Worm (Caenorhabditis elegans) whole organism, young adult: ENCODE data around the gene H17B01.5.
"Not testable (repeated sequence)": the region's sequence is repeated elsewhere in the genome, so short reads cannot be mapped to it uniquely, and the experiment has no call there.

Source experiments
- B0019.2 ChIP-seq: fragments of 200-800 bp; sonication (Bioruptor generic); conservative IDR thresholded peaks from 2 replicates; pipeline ENCODE4 v1.3.6; 2022; ENCODE audit warnings: missing genetic modification reagents, missing genetic modification characterization, missing compliant biosample characterization
- C17E4.6 ChIP-seq: fragments of 200-800 bp; sonication (Bioruptor generic); IDR thresholded peaks from 2 replicates; pipeline ENCODE4 v1.3.6; 2022; ENCODE audit warnings: missing genetic modification reagents, missing genetic modification characterization, missing compliant biosample characterization
- D2030.7 ChIP-seq: fragments of 200-800 bp; sonication (Bioruptor generic); IDR thresholded peaks from 2 replicates; pipeline ENCODE4 v1.3.6; 2022; ENCODE audit warnings: missing genetic modification reagents, missing genetic modification characterization, missing compliant biosample characterization
- F22D6.2 ChIP-seq: sonication (generic microtip); optimal IDR thresholded peaks from 2 replicates; lab custom pipeline; 2016; ENCODE audit warnings: mild to moderate bottlenecking, missing genetic modification characterization, missing compliant biosample characterization
- F33H1.4 ChIP-seq: fragments of 200-800 bp; sonication (Bioruptor generic); IDR thresholded peaks from 2 replicates; pipeline ENCODE4 v1.3.6; 2022; ENCODE audit warnings: missing genetic modification reagents, missing genetic modification characterization, missing compliant biosample characterization
- F57C9.4 ChIP-seq: sonication (generic microtip); optimal IDR thresholded peaks from 2 replicates; lab custom pipeline; 2017; ENCODE audit warnings: mild to moderate bottlenecking, missing genetic modification characterization, missing compliant biosample characterization
- T07F8.4 ChIP-seq: sonication (generic microtip); optimal IDR thresholded peaks from 2 replicates; lab custom pipeline; 2016; ENCODE audit warnings: mild to moderate bottlenecking, missing genetic modification characterization, moderate library complexity, missing compliant biosample characterization
- Y53F4B.3 ChIP-seq: fragments of 200-800 bp; sonication (Bioruptor generic); IDR thresholded peaks from 2 replicates; pipeline ENCODE4 v1.3.6; 2022; ENCODE audit warnings: missing genetic modification reagents, missing genetic modification characterization, missing compliant biosample characterization
- Y53G8AR.9 ChIP-seq: fragments of 200-800 bp; sonication (Bioruptor generic); conservative IDR thresholded peaks from 2 replicates; pipeline ENCODE4 v1.3.6; 2022; ENCODE audit warnings: missing genetic modification reagents, missing genetic modification characterization, missing compliant biosample characterization
- Y56A3A.18 ChIP-seq: fragments of 200-800 bp; sonication (Bioruptor generic); IDR thresholded peaks from 2 replicates; pipeline ENCODE4 v1.3.6; 2022; ENCODE audit warnings: missing genetic modification reagents, missing genetic modification characterization, missing compliant biosample characterization
- Y67H2A.10 ChIP-seq: fragments of 200-800 bp; sonication (Bioruptor generic); conservative IDR thresholded peaks from 2 replicates; pipeline ENCODE4 v1.3.6; 2022; ENCODE audit warnings: missing genetic modification reagents, missing genetic modification characterization, missing compliant biosample characterization
- aptf-2 ChIP-seq: fragments of 200-800 bp; sonication (Bioruptor generic); conservative IDR thresholded peaks from 2 replicates; pipeline ENCODE4 v1.3.6; 2022; ENCODE audit warnings: missing genetic modification reagents, missing genetic modification characterization, missing compliant biosample characterization
- attf-5 ChIP-seq: fragments of 200-800 bp; sonication (Bioruptor generic); optimal IDR thresholded peaks from 2 replicates; lab custom pipeline; 2018; ENCODE audit warnings: mild to moderate bottlenecking, missing genetic modification characterization, missing compliant biosample characterization
- attf-6 ChIP-seq: fragments of 200-800 bp; sonication (Bioruptor generic); IDR thresholded peaks from 2 replicates; pipeline ENCODE4 v1.3.6; 2022; ENCODE audit warnings: missing genetic modification reagents, missing genetic modification characterization, missing compliant biosample characterization
- bed-1 ChIP-seq: fragments of 200-800 bp; sonication (Bioruptor generic); IDR thresholded peaks from 2 replicates; pipeline ENCODE4 v1.3.6; 2022; ENCODE audit warnings: missing genetic modification reagents, missing genetic modification characterization, missing compliant biosample characterization
- bed-2 ChIP-seq: fragments of 200-800 bp; sonication (Bioruptor generic); IDR thresholded peaks from 2 replicates; pipeline ENCODE4 v1.3.6; 2022; ENCODE audit warnings: missing genetic modification reagents, missing genetic modification characterization, missing compliant biosample characterization
- cebp-1 ChIP-seq, 2 experiments: fragments of 200-800 bp in 1 of 2; sonication (Bioruptor generic) in 1 of 2; sonication (generic microtip) in 1 of 2; IDR thresholded peaks in 1 of 2; optimal IDR thresholded peaks in 1 of 2; 2 replicates each; pipeline versions ENCODE4 v1.3.6 to Lab custom; 2017 to 2022; ENCODE audit warnings: missing compliant biosample characterization in 2 of 2, missing genetic modification characterization in 2 of 2, mild to moderate bottlenecking in 1 of 2, missing genetic modification reagents in 1 of 2, moderate library complexity in 1 of 2
- ceh-27 ChIP-seq: fragments of 200-800 bp; sonication (Bioruptor generic); optimal IDR thresholded peaks from 2 replicates; lab custom pipeline; 2018; ENCODE audit warnings: mild to moderate bottlenecking, missing genetic modification characterization, moderate library complexity, missing compliant biosample characterization
- ceh-40 ChIP-seq: fragments of 200-800 bp; sonication (Bioruptor generic); IDR thresholded peaks from 2 replicates; pipeline ENCODE4 v1.3.6; 2022; ENCODE audit warnings: missing genetic modification characterization, missing compliant biosample characterization
- chd-7 ChIP-seq: sonication (generic microtip); optimal IDR thresholded peaks from 2 replicates; lab custom pipeline; 2016; ENCODE audit warnings: mild to moderate bottlenecking, missing genetic modification characterization, moderate library complexity, missing compliant biosample characterization
- die-1 ChIP-seq: sonication (generic microtip); optimal IDR thresholded peaks from 2 replicates; lab custom pipeline; 2016; ENCODE audit warnings: missing genotype, mild to moderate bottlenecking, missing genetic modification characterization, missing compliant biosample characterization
- dpff-1 ChIP-seq: sonication (generic microtip); optimal IDR thresholded peaks from 2 replicates; lab custom pipeline; 2017; ENCODE audit warnings: mild to moderate bottlenecking, missing genetic modification characterization, missing compliant biosample characterization
- egl-18 ChIP-seq: fragments of 200-800 bp; sonication (Bioruptor generic); IDR thresholded peaks from 2 replicates; pipeline ENCODE4 v1.3.6; 2022; ENCODE audit warnings: missing genetic modification reagents, missing genetic modification characterization, missing compliant biosample characterization
- egrh-3 ChIP-seq: fragments of 200-800 bp; sonication (Bioruptor generic); IDR thresholded peaks from 2 replicates; pipeline ENCODE4 v1.3.6; 2022; ENCODE audit warnings: missing genetic modification reagents, missing genetic modification characterization, missing compliant biosample characterization
- hmg-1.2 ChIP-seq: fragments of 200-800 bp; sonication (Bioruptor generic); IDR thresholded peaks from 2 replicates; pipeline ENCODE4 v1.3.6; 2022; ENCODE audit warnings: missing genetic modification reagents, missing genetic modification characterization, missing compliant biosample characterization
- hmg-20 ChIP-seq: fragments of 200-800 bp; sonication (Bioruptor generic); IDR thresholded peaks from 2 replicates; pipeline ENCODE4 v1.3.6; 2022; ENCODE audit warnings: missing genetic modification reagents, missing genetic modification characterization, missing compliant biosample characterization
- hsf-1 ChIP-seq: fragments of 200-800 bp; sonication (Bioruptor generic); IDR thresholded peaks from 2 replicates; pipeline ENCODE4 v1.3.6; 2022; ENCODE audit warnings: missing genetic modification reagents, missing genetic modification characterization, missing compliant biosample characterization
- let-526 ChIP-seq: fragments of 200-800 bp; sonication (Bioruptor generic); IDR thresholded peaks from 2 replicates; pipeline ENCODE4 v1.3.6; 2022; ENCODE audit warnings: missing genetic modification reagents, missing genetic modification characterization, missing compliant biosample characterization
- lin-26 ChIP-seq: fragments of 200-800 bp; sonication (Bioruptor generic); IDR thresholded peaks from 2 replicates; pipeline ENCODE4 v1.3.6; 2022; ENCODE audit warnings: missing genetic modification reagents, missing genetic modification characterization, missing compliant biosample characterization
- lin-35 ChIP-seq, 3 experiments: fragments of 150-350 bp in 2 of 3; sonication (generic microtip) in 1 of 3; optimal IDR thresholded peaks; 2 replicates each; lab custom pipeline; 2014 to 2018; ENCODE audit warnings: missing biosample characterization in 3 of 3, missing genetic modification characterization in 3 of 3, missing genetic modification reagents in 3 of 3
- lsy-27 ChIP-seq: sonication (generic microtip); optimal IDR thresholded peaks from 2 replicates; lab custom pipeline; 2017; ENCODE audit warnings: missing genetic modification characterization, mild to moderate bottlenecking, missing compliant biosample characterization, antibody characterized with exemption, missing genotype, borderline replicate concordance; ENCODE audit not compliant: insufficient read depth
- madf-3 ChIP-seq: fragments of 200-800 bp; sonication (Bioruptor generic); IDR thresholded peaks from 2 replicates; pipeline ENCODE4 v1.3.6; 2022; ENCODE audit warnings: missing genetic modification reagents, missing genetic modification characterization, missing compliant biosample characterization
- madf-8 ChIP-seq: fragments of 200-800 bp; sonication (Bioruptor generic); conservative IDR thresholded peaks from 2 replicates; pipeline ENCODE4 v1.3.6; 2022; ENCODE audit warnings: missing genetic modification reagents, missing genetic modification characterization, missing compliant biosample characterization
- mel-28 ChIP-seq: sonication (generic microtip); optimal IDR thresholded peaks from 2 replicates; lab custom pipeline; 2016; ENCODE audit warnings: borderline replicate concordance, mild to moderate bottlenecking, missing genetic modification characterization, missing compliant biosample characterization
- nfya-1 ChIP-seq: sonication (generic microtip); optimal IDR thresholded peaks from 2 replicates; lab custom pipeline; 2017; ENCODE audit warnings: antibody characterized with exemption, missing compliant biosample characterization, missing genetic modification characterization, borderline replicate concordance; ENCODE audit not compliant: insufficient read depth
- nfyb-1 ChIP-seq: fragments of 200-800 bp; sonication (Bioruptor generic); IDR thresholded peaks from 2 replicates; pipeline ENCODE4 v1.3.6; 2022; ENCODE audit warnings: missing genetic modification reagents, missing genetic modification characterization, missing compliant biosample characterization
- nhr-179 ChIP-seq: sonication (generic microtip); optimal IDR thresholded peaks from 2 replicates; lab custom pipeline; 2016; ENCODE audit warnings: mild to moderate bottlenecking, missing genetic modification characterization, missing compliant biosample characterization
- rec-8 ChIP-seq, 2 experiments: sonication (generic microtip); optimal IDR thresholded peaks; 2 replicates each; lab custom pipeline; 2016; ENCODE audit warnings: mild to moderate bottlenecking in 2 of 2, missing genetic modification characterization in 2 of 2, missing genetic modification reagents in 2 of 2, missing genotype in 2 of 2, missing biosample characterization in 1 of 2, missing compliant biosample characterization in 1 of 2, moderate library complexity in 1 of 2
- rpc-1 ChIP-seq, 2 experiments: fragments of 150-350 bp in 1 of 2; sonication (generic microtip) in 1 of 2; optimal IDR thresholded peaks; 2 replicates each; lab custom pipeline; 2014 to 2018; ENCODE audit warnings: missing biosample characterization in 1 of 2, missing genetic modification characterization in 1 of 2, missing genetic modification reagents in 1 of 2, missing genotype in 1 of 2
- snpc-1.3 ChIP-seq: sonication (generic microtip); optimal IDR thresholded peaks from 2 replicates; lab custom pipeline; 2017; ENCODE audit warnings: missing genetic modification characterization, mild to moderate bottlenecking, missing compliant biosample characterization, antibody characterized with exemption, moderate library complexity, missing genotype, missing genetic modification reagents; ENCODE audit not compliant: insufficient read depth

H17B01.5 gene

DNA sequence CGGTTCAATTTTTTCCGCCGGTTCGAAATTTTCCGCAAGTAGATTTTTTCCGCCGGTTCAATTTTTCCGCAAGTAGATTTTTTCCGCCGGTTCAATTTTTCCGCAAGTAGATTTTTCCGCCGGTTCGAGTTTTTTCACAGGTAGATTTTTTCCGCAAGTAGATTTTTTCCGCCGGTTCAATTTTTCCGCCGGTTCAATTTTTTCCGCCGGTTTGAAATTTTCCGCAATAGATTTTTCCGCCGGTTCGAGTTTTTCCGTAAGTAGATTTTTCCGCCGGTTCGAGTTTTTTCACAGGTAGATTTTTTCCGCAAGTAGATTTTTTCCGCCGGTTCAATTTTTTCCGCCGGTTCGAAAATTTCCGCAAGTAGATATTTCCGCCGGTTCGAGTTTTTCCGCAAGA, 21.4 kb downstream of the H17B01.5 start:
- TF ChIP-seq D2030.7 (GFP tag; lab: Robert Waterston, UW): 0 out of 2 replicates have a peak, but pooled peaks have one; percentile 14
- peak; percentile 92 for TF ChIP-seq bed-1 (GFP tag; lab: Robert Waterston, UW)
- TF ChIP-seq cebp-1 (GFP tag; IDR thresholded peaks at IDR 0.05; lab: Robert Waterston, UW): 0 out of 2 replicates have a peak, but pooled peaks have one; percentile 30
- not testable (repeated sequence) for TF ChIP-seq cebp-1 (tag; optimal IDR thresholded peaks at IDR 0.05; lab: Kevin White, UChicago)
- peak; percentile 25; the same call in 1 of the 2 replicates for TF ChIP-seq Y53F4B.3 (GFP tag; lab: Robert Waterston, UW)
- 0 out of 2 replicates have a peak, but pooled peaks have one; percentile 5 for TF ChIP-seq madf-8
- peak; percentile 31; the same call in 1 of the 2 replicates for TF ChIP-seq hsf-1 (GFP tag; lab: Robert Waterston, UW)
- 0 out of 2 replicates have a peak, but pooled peaks have one; percentile 25 for TF ChIP-seq F33H1.4 (GFP tag; lab: Robert Waterston, UW)
- 0 out of 2 replicates have a peak, but pooled peaks have one; percentile 24 for TF ChIP-seq let-526 (GFP tag; lab: Robert Waterston, UW)
- TF ChIP-seq Y56A3A.18: peak; percentile 61; the same call in 1 of the 2 replicates
- 0 out of 2 replicates have a peak, but pooled peaks have one; percentile 38 for TF ChIP-seq Y67H2A.10 (GFP tag; lab: Robert Waterston, UW)
- TF ChIP-seq attf-6: 0 out of 2 replicates have a peak, but pooled peaks have one; percentile 26

- TF ChIP-seq aptf-2: peak; percentile 90
Observed at ce11 chrII:1446696-1447293, 26.6 kb downstream of the H17B01.5 start, which contains the start of gene Y51H7C.12. TSS of gene Y51H7C.12 (minus strand) at chrII:1446746.

ce11 chrII:1444911-1445310, 28.5 kb downstream of the H17B01.5 start, which contains the start of gene scl-17:
TSS of gene scl-17 (plus strand) at chrII:1445211.
- TF ChIP-seq aptf-2 (no peak), madf-3 (GFP tag; lab: Robert Waterston, UW) (no peak), hmg-1.2 (GFP tag; lab: Robert Waterston, UW) (no peak), nhr-179 (tag; lab: Kevin White, UChicago) (no peak), F57C9.4 (tag; lab: Kevin White, UChicago) (no peak), C17E4.6 (no peak), egrh-3 (GFP tag; lab: Robert Waterston, UW) (no peak), chd-7 (no peak), die-1 (tag; lab: Kevin White, UChicago) (no peak), ceh-27 (GFP tag; lab: Kevin White, UChicago) (no peak), lsy-27 (tag; lab: Kevin White, UChicago) (no peak), rpc-1 (optimal IDR thresholded peaks at IDR 0.05; lab: Kevin White, UChicago) (no peak), rpc-1 (tag; optimal IDR thresholded peaks at IDR 0.05; lab: Kevin White, UChicago) (no peak), lin-35 (GFP tag; optimal IDR thresholded peaks at IDR 0.05; lab: Kevin White, UChicago) (no peak), nfya-1 (tag; lab: Kevin White, UChicago) (no peak), mel-28 (tag; lab: Kevin White, UChicago) (no peak), lin-26 (no peak), ceh-40 (no peak)

ce11 chrII:1441479-1441878, 31.9 kb downstream of the H17B01.5 start:
- TF ChIP-seq attf-6: no peak
- TF ChIP-seq hmg-20 (GFP tag; lab: Robert Waterston, UW): no peak
- TF ChIP-seq nfyb-1 (GFP tag; lab: Robert Waterston, UW): no peak
- TF ChIP-seq rec-8 (tag; optimal IDR thresholded peaks at IDR 0.05; lab: Kevin White, UChicago): no peak
- no peak for TF ChIP-seq egl-18 (GFP tag; lab: Robert Waterston, UW)
- no peak for TF ChIP-seq snpc-1.3 (tag; lab: Kevin White, UChicago)
- no peak for TF ChIP-seq dpff-1
- no peak for TF ChIP-seq B0019.2 (GFP tag; lab: Robert Waterston, UW)
- TF ChIP-seq bed-2 (GFP tag; lab: Robert Waterston, UW): no peak
- no peak for TF ChIP-seq F22D6.2 (tag; lab: Kevin White, UChicago)
- no peak for TF ChIP-seq Y53G8AR.9 (GFP tag; lab: Robert Waterston, UW)
- TF ChIP-seq hmg-1.2 (GFP tag; lab: Robert Waterston, UW): no peak
- no peak for TF ChIP-seq die-1 (tag; lab: Kevin White, UChicago)
- no peak for TF ChIP-seq T07F8.4 (tag; lab: Kevin White, UChicago)
- no peak for TF ChIP-seq attf-5 (GFP tag; lab: Kevin White, UChicago)
